Fruit fly (Drosophila melanogaster): ENCODE data around the gene bocks.
A peak's percentile ranks its signal among the peaks of the same experiment; 100 is the strongest.

The bocks gene

dm6 chr3R:9555334-9555974, 35.3 kb downstream of the bocks start, which contains the start of the genes CG9386 and BckdhA (continued):
- TF ChIP-seq sr (GFP tag; IDR thresholded peaks at IDR 0.05) = no peak
- peak; percentile 56 for TF ChIP-seq grau (tag; optimal IDR thresholded peaks at IDR 0.05)
- peak in 1 of 2 experiments; percentile 76 for TF ChIP-seq crp (GFP tag; optimal IDR thresholded peaks at IDR 0.05)
- no peak for TF ChIP-seq CG6683 (GFP tag; optimal IDR thresholded peaks at IDR 0.05)
- TF ChIP-seq wor (GFP tag; IDR thresholded peaks at IDR 0.05) = no peak
- no peak for TF ChIP-seq CG14050 (GFP tag; IDR thresholded peaks at IDR 0.05)
- TF ChIP-seq Med (GFP tag) = peak; percentile 92
- TF ChIP-seq cg (GFP tag; optimal IDR thresholded peaks at IDR 0.05) = no peak
- TF ChIP-seq CG11696 (GFP tag; IDR thresholded peaks at IDR 0.05) = no peak
- no peak for TF ChIP-seq bigmax (GFP tag; optimal IDR thresholded peaks at IDR 0.05)
- no peak for TF ChIP-seq jigr1 (GFP tag; IDR thresholded peaks at IDR 0.05)
- no peak for TF ChIP-seq tll (GFP tag; optimal IDR thresholded peaks at IDR 0.05)
- no peak for TF ChIP-seq org-1 (GFP tag; optimal IDR thresholded peaks at IDR 0.05)
- TF ChIP-seq Blimp-1 (GFP tag; optimal IDR thresholded peaks at IDR 0.05) = peak; percentile 65
- no peak for TF ChIP-seq Lim3 (GFP tag; IDR thresholded peaks at IDR 0.05)
- TF ChIP-seq row (GFP tag; IDR thresholded peaks at IDR 0.05) = peak; percentile 80
- TF ChIP-seq Fer2 (tag; optimal IDR thresholded peaks at IDR 0.05) = peak; percentile 12
- peak; percentile 54 for TF ChIP-seq cwo (GFP tag; optimal IDR thresholded peaks at IDR 0.05)
- TF ChIP-seq CG12104 (GFP tag; optimal IDR thresholded peaks at IDR 0.05) = peak; percentile 53
- TF ChIP-seq Fer3 (tag; optimal IDR thresholded peaks at IDR 0.05) = peak; percentile 42
- no peak for TF ChIP-seq gfzf (GFP tag; optimal IDR thresholded peaks at IDR 0.05)
- TF ChIP-seq otp (GFP tag; IDR thresholded peaks at IDR 0.05) = 0 out of 3 replicates have a peak, but pooled peaks have one; percentile 25
- TF ChIP-seq CG4707 (GFP tag; optimal IDR thresholded peaks at IDR 0.05) = no peak
- TF ChIP-seq CG18619 (GFP tag; optimal IDR thresholded peaks at IDR 0.05) = peak; percentile 32
- peak; percentile 21 for TF ChIP-seq HmgD (GFP tag; optimal IDR thresholded peaks at IDR 0.05)
- TF ChIP-seq Hr78 (GFP tag; optimal IDR thresholded peaks at IDR 0.05) = no peak
- peak; percentile 50 for TF ChIP-seq CG15514 (GFP tag; optimal IDR thresholded peaks at IDR 0.05)
- no peak for TF ChIP-seq ara (GFP tag; IDR thresholded peaks at IDR 0.05)
- TF ChIP-seq lmd (GFP tag; IDR thresholded peaks at IDR 0.05) = peak; percentile 48; the same call in 1 of the 2 replicates
- TF ChIP-seq CG12391 (tag; optimal IDR thresholded peaks at IDR 0.05) = peak; percentile 73
- TF ChIP-seq pan (optimal IDR thresholded peaks at IDR 0.05) = no peak
- peak in 1 of 2 experiments; percentile 55 for TF ChIP-seq pan (GFP tag; optimal IDR thresholded peaks at IDR 0.05 in 1 of 2, IDR thresholded peaks at IDR 0.05 in 1 of 2)
- TF ChIP-seq Awh (GFP tag; IDR thresholded peaks at IDR 0.05) = no peak
- TF ChIP-seq CG30431 (GFP tag; optimal IDR thresholded peaks at IDR 0.05) = no peak
- TF ChIP-seq CG18011 (GFP tag; optimal IDR thresholded peaks at IDR 0.05) = peak; percentile 2
- no peak for TF ChIP-seq Gsc (GFP tag; IDR thresholded peaks at IDR 0.05)
- peak; percentile 63 for TF ChIP-seq Dip3 (GFP tag; optimal IDR thresholded peaks at IDR 0.05)
- TF ChIP-seq chm (GFP tag; IDR thresholded peaks at IDR 0.05) = no peak
- no peak for TF ChIP-seq ewg (GFP tag; optimal IDR thresholded peaks at IDR 0.05)
- peak; percentile 60 for TF ChIP-seq HLH54F (GFP tag; optimal IDR thresholded peaks at IDR 0.05)
- TF ChIP-seq CG1024 (GFP tag; IDR thresholded peaks at IDR 0.05) = no peak
- TF ChIP-seq az2 (GFP tag; optimal IDR thresholded peaks at IDR 0.05) = peak; percentile 37
- no peak for TF ChIP-seq CG14965 (GFP tag; optimal IDR thresholded peaks at IDR 0.05; ENCODE audit: borderline replicate concordance)
- TF ChIP-seq sug (tag; optimal IDR thresholded peaks at IDR 0.05) = peak; percentile 60
- no peak for TF ChIP-seq CG15011 (GFP tag; optimal IDR thresholded peaks at IDR 0.05)
- TF ChIP-seq CG17829 (tag; optimal IDR thresholded peaks at IDR 0.05) = peak; percentile 45
- TF ChIP-seq Gug (GFP tag; IDR thresholded peaks at IDR 0.05) = peak; percentile 61; the same call in 2 of the 4 replicates
- no peak for TF ChIP-seq sim (GFP tag; IDR thresholded peaks at IDR 0.05)
- TF ChIP-seq Elba2 (GFP tag; optimal IDR thresholded peaks at IDR 0.05) = no peak
- peak; percentile 14 for TF ChIP-seq CG3163 (GFP tag; optimal IDR thresholded peaks at IDR 0.05)

Measured in whole organism, embryonic.